Fruit fly (Drosophila melanogaster): ENCODE measurements around the gene mkg-p.
A peak's percentile ranks its signal among the peaks of the same experiment; 100 is the strongest.

DNA sequence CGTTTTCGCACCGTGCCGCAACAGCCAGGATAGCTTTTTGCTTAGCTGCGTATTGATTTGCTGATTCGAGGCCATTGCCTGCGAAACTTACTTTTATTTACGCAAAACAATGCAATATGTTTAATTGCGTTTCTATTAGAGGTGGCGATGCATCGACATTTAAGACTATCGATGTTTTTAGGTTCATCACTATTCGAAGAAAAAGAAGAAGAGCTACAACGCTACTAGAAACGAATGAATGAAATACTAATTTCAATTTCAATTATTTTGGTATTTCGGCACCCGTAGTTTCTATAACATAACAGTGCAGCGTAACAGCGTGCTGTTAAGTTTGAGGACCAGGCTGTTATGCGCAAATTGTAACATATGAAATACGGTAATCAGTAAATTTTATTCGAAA lies at the start of gene mkg-p, which contains the start of the genes Tpt and CG13667:
- TF ChIP-seq luna (GFP tag; optimal IDR thresholded peaks at IDR 0.05): no peak
- TF ChIP-seq CG6813 (GFP tag; optimal IDR thresholded peaks at IDR 0.05): no peak
- no peak for TF ChIP-seq corto (GFP tag; optimal IDR thresholded peaks at IDR 0.05)
- no peak for TF ChIP-seq p53 (GFP tag; optimal IDR thresholded peaks at IDR 0.05)
- no peak for TF ChIP-seq CG8290 (GFP tag; optimal IDR thresholded peaks at IDR 0.05)
- no peak for TF ChIP-seq CG8290 (tag; optimal IDR thresholded peaks at IDR 0.05)
- no peak for TF ChIP-seq E2f1 (GFP tag; IDR thresholded peaks at IDR 0.05)
- peak; percentile 87 for TF ChIP-seq unc-4 (GFP tag; IDR thresholded peaks at IDR 0.05; ENCODE audit: partially characterized antibody)
- no peak for TF ChIP-seq Vsx1 (GFP tag; optimal IDR thresholded peaks at IDR 0.05)
- no peak for TF ChIP-seq CG11247 (GFP tag; IDR thresholded peaks at IDR 0.05)
- TF ChIP-seq CG2199 (GFP tag; IDR thresholded peaks at IDR 0.05): no peak
- no peak for TF ChIP-seq Sox102F (GFP tag; optimal IDR thresholded peaks at IDR 0.05)

All from whole organism, embryonic.